Fruit fly (Drosophila melanogaster) whole organism, adult: ENCODE results near the gene Dif.

ENCODE experiments used
- CG11617 ChIP-seq: fragments of 200-800 bp; sonication (Bioruptor generic); optimal IDR thresholded peaks from 2 replicates; lab custom pipeline; 2017; ENCODE audit warnings: mild to moderate bottlenecking, missing biosample characterization, missing genetic modification reagents, missing genetic modification characterization
- CG12768 ChIP-seq: fragments of 200-800 bp; sonication (Bioruptor generic); optimal IDR thresholded peaks from 2 replicates; lab custom pipeline; 2017; ENCODE audit warnings: missing biosample characterization, missing genetic modification characterization, mild to moderate bottlenecking, moderate library complexity, missing genetic modification reagents
- CG14711 ChIP-seq: fragments of 200-800 bp; sonication (Bioruptor generic); optimal IDR thresholded peaks from 2 replicates; lab custom pipeline; 2018; ENCODE audit warnings: missing biosample characterization, mild to moderate bottlenecking, missing genetic modification characterization, moderate library complexity
- CG1620 ChIP-seq: fragments of 200-800 bp; sonication (Bioruptor generic); optimal IDR thresholded peaks from 2 replicates; lab custom pipeline; 2016; ENCODE audit warnings: missing biosample characterization, missing genetic modification characterization
- CG33017 ChIP-seq: fragments of 200-800 bp; sonication (Bioruptor generic); optimal IDR thresholded peaks from 2 replicates; lab custom pipeline; 2018; ENCODE audit warnings: missing biosample characterization, mild to moderate bottlenecking, missing genetic modification characterization, moderate library complexity
- CG5204 ChIP-seq: fragments of 200-800 bp; sonication (Bioruptor generic); optimal IDR thresholded peaks from 2 replicates; lab custom pipeline; 2016; ENCODE audit warnings: missing biosample characterization, missing genetic modification characterization
- CG7045 ChIP-seq: fragments of 200-800 bp; sonication (Bioruptor generic); optimal IDR thresholded peaks from 2 replicates; lab custom pipeline; 2017; ENCODE audit warnings: missing biosample characterization, mild to moderate bottlenecking, missing genetic modification characterization
- CG7101 ChIP-seq: fragments of 200-800 bp; sonication (Bioruptor generic); optimal IDR thresholded peaks from 2 replicates; lab custom pipeline; 2018; ENCODE audit warnings: missing biosample characterization, mild to moderate bottlenecking, missing genetic modification characterization, moderate library complexity
- Clk ChIP-seq: fragments of 200-800 bp; sonication (Bioruptor generic); optimal IDR thresholded peaks from 2 replicates; lab custom pipeline; 2017; ENCODE audit warnings: missing biosample characterization, missing genetic modification characterization
- Crg-1 ChIP-seq: fragments of 200-800 bp; sonication (Bioruptor generic); optimal IDR thresholded peaks from 2 replicates; lab custom pipeline; 2016; ENCODE audit warnings: missing biosample characterization, missing genetic modification characterization
- Hr96 ChIP-seq: fragments of 200-800 bp; sonication (Bioruptor generic); optimal IDR thresholded peaks from 2 replicates; lab custom pipeline; 2016; ENCODE audit warnings: missing biosample characterization, missing genetic modification characterization
- Mnt ChIP-seq: fragments of 200-800 bp; sonication (Bioruptor generic); optimal IDR thresholded peaks from 2 replicates; lab custom pipeline; 2016; ENCODE audit warnings: missing biosample characterization, mild to moderate bottlenecking, missing genetic modification characterization
- bab1 ChIP-seq: fragments of 200-800 bp; sonication (Bioruptor generic); optimal IDR thresholded peaks from 3 replicates; lab custom pipeline; 2019; ENCODE audit warnings: missing biosample characterization, mild to moderate bottlenecking, missing genetic modification characterization, moderate library complexity
- cic ChIP-seq: fragments of 200-800 bp; sonication (Bioruptor generic); optimal IDR thresholded peaks from 2 replicates; lab custom pipeline; 2017; ENCODE audit warnings: missing biosample characterization, mild to moderate bottlenecking, missing genetic modification characterization, moderate library complexity
- cnc ChIP-seq, 2 experiments: fragments of >200 bp; optimal IDR thresholded peaks; 2 replicates each; lab custom pipeline; 2017
- kay ChIP-seq: fragments of 200-800 bp; sonication (Bioruptor generic); peaks from one replicate; lab custom pipeline; 2016; ENCODE audit warnings: missing biosample characterization, missing genetic modification characterization, borderline replicate concordance
- ovo ChIP-seq: fragments of 200-800 bp; sonication (Bioruptor generic); optimal IDR thresholded peaks from 2 replicates; lab custom pipeline; 2016; ENCODE audit warnings: missing biosample characterization, missing genetic modification characterization
- pad ChIP-seq: fragments of 200-800 bp; sonication (Bioruptor generic); optimal IDR thresholded peaks from 3 replicates; lab custom pipeline; 2017; ENCODE audit warnings: missing biosample characterization, missing genetic modification characterization, mild to moderate bottlenecking, moderate library complexity, missing genetic modification reagents
- tj ChIP-seq: fragments of 200-800 bp; sonication (Bioruptor generic); optimal IDR thresholded peaks from 3 replicates; lab custom pipeline; 2017; ENCODE audit warnings: missing biosample characterization, mild to moderate bottlenecking, missing genetic modification characterization, moderate library complexity
- toe ChIP-seq: fragments of 200-800 bp; sonication (Bioruptor generic); optimal IDR thresholded peaks from 2 replicates; lab custom pipeline; 2016; ENCODE audit warnings: missing biosample characterization, missing genetic modification characterization

Gene Dif

dm6 chr2L:17427929-17428456 is 5.0 kb downstream of the Dif start:
- no peak for TF ChIP-seq CG1620 (GFP tag; lab: Kevin White, UChicago)
- peak; percentile 93 for TF ChIP-seq cic (GFP tag; lab: Kevin White, UChicago)
- peak; percentile 21 for TF ChIP-seq CG11617
- peak; percentile 28 for TF ChIP-seq Crg-1 (GFP tag; lab: Kevin White, UChicago)
- peak; percentile 45 for TF ChIP-seq tj
- no peak for TF ChIP-seq cnc (optimal IDR thresholded peaks at IDR 0.05; lab: Kevin White, UChicago)
- TF ChIP-seq CG12768 = peak; percentile 47
- no peak for TF ChIP-seq CG5204 (GFP tag; lab: Kevin White, UChicago)
- TF ChIP-seq CG7045 (GFP tag; lab: Kevin White, UChicago) = no peak
- TF ChIP-seq kay = peak; percentile 94
- TF ChIP-seq bab1 (GFP tag; lab: Kevin White, UChicago) = no peak
- TF ChIP-seq pad = peak; percentile 4
- TF ChIP-seq Hr96 = peak; percentile 1
- TF ChIP-seq CG33017 (tag; lab: Kevin White, UChicago) = peak; percentile 58
- TF ChIP-seq CG14711 = peak; percentile 22
- peak; percentile 84 for TF ChIP-seq Mnt
- peak; percentile 28 for TF ChIP-seq CG7101 (tag; lab: Kevin White, UChicago)
- TF ChIP-seq Clk (GFP tag; lab: Kevin White, UChicago) = no peak
- peak; percentile 26 for TF ChIP-seq toe (GFP tag; lab: Kevin White, UChicago)
- no peak for TF ChIP-seq ovo

dm6 chr2L:17427187-17427586 is 5.8 kb downstream of the Dif start:
- TF ChIP-seq pad (no peak), CG33017 (tag; lab: Kevin White, UChicago) (peak; percentile 65), CG7101 (tag; lab: Kevin White, UChicago) (peak; percentile 24), Clk (GFP tag; lab: Kevin White, UChicago) (no peak), CG11617 (peak; percentile 31), tj (peak; percentile 19), kay (no peak), toe (GFP tag; lab: Kevin White, UChicago) (no peak), CG5204 (GFP tag; lab: Kevin White, UChicago) (peak; percentile 58), cnc (optimal IDR thresholded peaks at IDR 0.05; lab: Kevin White, UChicago) (no peak), Mnt (no peak), CG7045 (GFP tag; lab: Kevin White, UChicago) (peak; percentile 30), bab1 (GFP tag; lab: Kevin White, UChicago) (no peak), ovo (no peak), Crg-1 (GFP tag; lab: Kevin White, UChicago) (no peak), cic (GFP tag; lab: Kevin White, UChicago) (no peak), CG14711 (peak; percentile 28), CG1620 (GFP tag; lab: Kevin White, UChicago) (no peak), Hr96 (no peak), CG12768 (peak; percentile 52)

- TF ChIP-seq Hr96 (no peak), Crg-1 (GFP tag; lab: Kevin White, UChicago) (no peak), kay (peak; percentile 3)
Measured at dm6 chr2L:17425412-17425811, 7.5 kb downstream of the Dif start.

dm6 chr2L:17425005-17425404 is 8.0 kb downstream of the Dif start:
- TF ChIP-seq Crg-1 (GFP tag; lab: Kevin White, UChicago) (no peak), kay (no peak), CG7045 (GFP tag; lab: Kevin White, UChicago) (no peak), Mnt (no peak), CG12768 (no peak), CG5204 (GFP tag; lab: Kevin White, UChicago) (no peak), toe (GFP tag; lab: Kevin White, UChicago) (no peak), Hr96 (no peak), cic (GFP tag; lab: Kevin White, UChicago) (no peak), CG1620 (GFP tag; lab: Kevin White, UChicago) (no peak), CG33017 (tag; lab: Kevin White, UChicago) (no peak)

dm6 chr2L:17422089-17422488 is 10.9 kb downstream of the Dif start:
- no peak for TF ChIP-seq cnc (optimal IDR thresholded peaks at IDR 0.05; lab: Kevin White, UChicago)
- TF ChIP-seq Crg-1 (GFP tag; lab: Kevin White, UChicago) = no peak
- no peak for TF ChIP-seq CG7045 (GFP tag; lab: Kevin White, UChicago)
- no peak for TF ChIP-seq CG14711
- TF ChIP-seq CG5204 (GFP tag; lab: Kevin White, UChicago) = no peak
- TF ChIP-seq Hr96 = no peak
- TF ChIP-seq CG11617 = no peak
- no peak for TF ChIP-seq CG1620 (GFP tag; lab: Kevin White, UChicago)
- no peak for TF ChIP-seq pad
- no peak for TF ChIP-seq Mnt
- no peak for TF ChIP-seq kay
- no peak for TF ChIP-seq cic (GFP tag; lab: Kevin White, UChicago)
- no peak for TF ChIP-seq CG7101 (tag; lab: Kevin White, UChicago)
- TF ChIP-seq CG12768 = no peak
- TF ChIP-seq Clk (GFP tag; lab: Kevin White, UChicago) = no peak
- TF ChIP-seq toe (GFP tag; lab: Kevin White, UChicago) = no peak
- TF ChIP-seq ovo = no peak

dm6 chr2L:17421366-17421765 is 11.6 kb downstream of the Dif start:
- no peak for TF ChIP-seq CG7045 (GFP tag; lab: Kevin White, UChicago)
- TF ChIP-seq Hr96 = no peak
- no peak for TF ChIP-seq cic (GFP tag; lab: Kevin White, UChicago)
- no peak for TF ChIP-seq toe (GFP tag; lab: Kevin White, UChicago)
- no peak for TF ChIP-seq CG5204 (GFP tag; lab: Kevin White, UChicago)
- TF ChIP-seq Clk (GFP tag; lab: Kevin White, UChicago) = no peak
- no peak for TF ChIP-seq CG33017 (tag; lab: Kevin White, UChicago)
- no peak for TF ChIP-seq ovo
- no peak for TF ChIP-seq CG12768
- no peak for TF ChIP-seq Mnt
- no peak for TF ChIP-seq Crg-1 (GFP tag; lab: Kevin White, UChicago)
- TF ChIP-seq tj = no peak
- TF ChIP-seq CG11617 = no peak
- no peak for TF ChIP-seq CG1620 (GFP tag; lab: Kevin White, UChicago)
- TF ChIP-seq kay = no peak
- TF ChIP-seq bab1 (GFP tag; lab: Kevin White, UChicago) = no peak
